Worm (Caenorhabditis elegans) whole organism, L4/young adult: Measurements from ENCODE around the gene lin-36.

Experiments used
- W03F9.2 ChIP-seq: fragments of 150-350 bp; optimal IDR thresholded peaks from 2 replicates; lab custom pipeline; 2014; ENCODE audit warnings: missing biosample characterization, missing genetic modification characterization
- dao-5 ChIP-seq: sonication (generic microtip); optimal IDR thresholded peaks from 2 replicates; lab custom pipeline; 2016; ENCODE audit warnings: missing genotype, missing genetic modification characterization, moderate library complexity, missing compliant biosample characterization
- him-1 ChIP-seq: sonication (generic microtip); optimal IDR thresholded peaks from 2 replicates; lab custom pipeline; 2016; ENCODE audit warnings: missing genotype, missing genetic modification reagents, missing genetic modification characterization, missing compliant biosample characterization

- TF ChIP-seq him-1 (tag; lab: Kevin White, UChicago) = no peak
- no peak for TF ChIP-seq W03F9.2
- TF ChIP-seq dao-5 (tag; lab: Kevin White, UChicago) = no peak
Measured at ce11 chrIII:7979659-7980058, 41.0 kb downstream of the lin-36 start, which contains the start of gene clp-1.
